Fruit fly (Drosophila melanogaster): ENCODE data around the gene CG10898.

The CG10898 gene

DNA sequence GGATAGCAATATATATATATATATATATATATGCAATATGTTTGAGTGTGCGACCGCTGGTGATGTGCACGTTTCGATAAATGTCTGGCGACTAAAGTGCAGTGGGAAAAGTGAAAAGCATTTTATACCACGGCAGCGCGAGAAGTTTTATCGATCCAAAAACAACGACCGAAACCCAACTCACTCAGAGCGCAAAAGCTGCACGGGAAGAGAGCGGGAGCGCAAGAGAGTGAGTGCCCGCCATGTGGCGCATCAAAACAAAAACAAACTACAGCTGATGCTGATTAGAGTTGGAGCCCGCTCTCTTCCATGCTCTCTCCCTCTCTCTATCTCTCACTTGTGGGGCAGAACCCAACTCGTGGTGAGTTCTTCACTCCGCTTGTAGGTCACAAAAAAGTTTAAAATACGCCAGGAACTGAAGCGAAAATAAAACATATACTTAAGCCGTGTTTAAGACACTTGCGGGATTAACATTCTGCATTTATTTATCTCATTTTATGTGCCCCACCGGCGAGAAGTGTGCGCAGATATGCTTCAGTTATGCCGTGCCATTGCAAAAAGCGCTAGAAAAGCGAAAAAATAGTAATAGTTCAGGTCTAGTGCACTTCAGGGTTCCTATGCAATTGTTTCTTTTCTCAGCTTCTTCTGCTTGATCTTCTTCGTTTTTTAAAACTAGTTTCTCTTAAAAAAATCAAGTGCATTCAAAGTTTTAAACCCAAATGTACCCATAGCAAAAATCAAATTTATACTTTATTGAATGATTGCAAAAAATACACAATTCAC, 47.3 kb downstream of the CG10898 start (continued):
- TF ChIP-seq chinmo (GFP tag; IDR thresholded peaks at IDR 0.05; ENCODE audit: partially characterized antibody): peak; percentile 94; the same call in 3 of the 4 replicates
- peak; percentile 49; the same call in 1 of the 3 replicates for TF ChIP-seq gce (GFP tag; IDR thresholded peaks at IDR 0.05)
- peak; percentile 22 for TF ChIP-seq CG17568 (GFP tag; optimal IDR thresholded peaks at IDR 0.05)
- TF ChIP-seq chm (GFP tag; IDR thresholded peaks at IDR 0.05): peak; percentile 30; the same call in 1 of the 2 replicates
- TF ChIP-seq peb (GFP tag; IDR thresholded peaks at IDR 0.05): peak; percentile 20; the same call in 1 of the 2 replicates
- TF ChIP-seq Trl (optimal IDR thresholded peaks at IDR 0.05): peak; percentile 97 to 99
- TF ChIP-seq Trl (GFP tag; optimal IDR thresholded peaks at IDR 0.05): peak; percentile 7
- no peak for TF ChIP-seq emc (GFP tag; optimal IDR thresholded peaks at IDR 0.05)
- peak; percentile 29 for TF ChIP-seq Blimp-1 (GFP tag; optimal IDR thresholded peaks at IDR 0.05)
- TF ChIP-seq CTCF (GFP tag; optimal IDR thresholded peaks at IDR 0.05): peak; percentile 3
- peak; percentile 32; the same call in 1 of the 2 replicates for TF ChIP-seq stc (GFP tag; IDR thresholded peaks at IDR 0.05)
- no peak for TF ChIP-seq pan (optimal IDR thresholded peaks at IDR 0.05)
- TF ChIP-seq pan (GFP tag; optimal IDR thresholded peaks at IDR 0.05 in 1 of 2, IDR thresholded peaks at IDR 0.05 in 1 of 2): no peak
- peak; percentile 11 for TF ChIP-seq CG2116 (GFP tag; optimal IDR thresholded peaks at IDR 0.05)
- TF ChIP-seq Awh (GFP tag; IDR thresholded peaks at IDR 0.05): 0 out of 2 replicates have a peak, but pooled peaks have one; percentile 26
- peak; percentile 99 for TF ChIP-seq yki (optimal IDR thresholded peaks at IDR 0.05)
- TF ChIP-seq CG6254 (GFP tag; optimal IDR thresholded peaks at IDR 0.05): peak; percentile 40
- 0 out of 3 replicates have a peak, but pooled peaks have one; percentile 26 for TF ChIP-seq CG6791 (GFP tag; IDR thresholded peaks at IDR 0.05; ENCODE audit: partially characterized antibody)
- peak; percentile 5 for TF ChIP-seq trem (tag; optimal IDR thresholded peaks at IDR 0.05)
- TF ChIP-seq BtbVII (GFP tag; optimal IDR thresholded peaks at IDR 0.05): peak; percentile 44
- TF ChIP-seq CG13287 (GFP tag; IDR thresholded peaks at IDR 0.05; ENCODE audit: partially characterized antibody): peak; percentile 76
- peak; percentile 30; the same call in 1 of the 3 replicates for TF ChIP-seq CG7357 (GFP tag; IDR thresholded peaks at IDR 0.05)
- TF ChIP-seq CG7987 (GFP tag; optimal IDR thresholded peaks at IDR 0.05): no peak
- TF ChIP-seq lbe (GFP tag; optimal IDR thresholded peaks at IDR 0.05): peak; percentile 44
- peak; percentile 33; the same call in 1 of the 3 replicates for TF ChIP-seq Aef1 (GFP tag; IDR thresholded peaks at IDR 0.05)
- no peak for TF ChIP-seq btn (GFP tag; optimal IDR thresholded peaks at IDR 0.05)
- TF ChIP-seq Pdp1 (GFP tag; optimal IDR thresholded peaks at IDR 0.05): no peak
- peak in 1 of 2 experiments; percentile 4 for TF ChIP-seq Eip74EF (GFP tag; optimal IDR thresholded peaks at IDR 0.05)
- TF ChIP-seq sob (GFP tag; IDR thresholded peaks at IDR 0.05): 0 out of 2 replicates have a peak, but pooled peaks have one; percentile 20

DNA sequence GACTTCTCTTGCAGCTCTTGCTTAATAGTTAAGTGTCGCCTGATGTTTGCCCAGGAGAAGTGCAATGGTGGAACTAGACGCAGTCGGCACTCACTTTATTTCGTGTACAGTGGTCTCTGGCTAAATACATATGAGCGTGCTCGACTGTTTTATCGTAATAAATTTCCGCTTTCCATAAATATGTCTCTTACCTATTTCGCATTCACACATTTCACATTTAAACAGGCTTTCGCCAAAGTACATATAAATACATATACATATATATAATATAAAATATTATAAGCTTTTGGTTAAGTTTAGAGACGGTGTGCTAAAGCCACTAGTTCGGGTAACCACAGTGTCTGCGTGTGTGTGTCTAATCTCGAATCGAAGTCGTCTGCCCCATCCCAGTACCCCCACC, 49.1 kb downstream of the CG10898 start:
- TF ChIP-seq CG6854 (GFP tag; optimal IDR thresholded peaks at IDR 0.05): no peak
- TF ChIP-seq CG2712 (tag; optimal IDR thresholded peaks at IDR 0.05): peak; percentile 26
- no peak for TF ChIP-seq CG18619 (GFP tag; optimal IDR thresholded peaks at IDR 0.05)
- peak; percentile 13 for TF ChIP-seq CG18262 (tag; optimal IDR thresholded peaks at IDR 0.05)
- no peak for TF ChIP-seq h (optimal IDR thresholded peaks at IDR 0.05)
- TF ChIP-seq gem (tag; optimal IDR thresholded peaks at IDR 0.05): peak; percentile 24
- peak in 1 of 2 experiments; percentile 8 for TF ChIP-seq Trl (optimal IDR thresholded peaks at IDR 0.05)
- no peak for TF ChIP-seq Trl (GFP tag; optimal IDR thresholded peaks at IDR 0.05)
- TF ChIP-seq Usf (GFP tag; optimal IDR thresholded peaks at IDR 0.05): no peak
- TF ChIP-seq bsh (GFP tag; optimal IDR thresholded peaks at IDR 0.05): peak in 1 of 2 experiments; percentile 20
- peak; percentile 11 for TF ChIP-seq Ssrp (tag; optimal IDR thresholded peaks at IDR 0.05)
- no peak for TF ChIP-seq CG14014 (GFP tag; IDR thresholded peaks at IDR 0.05)
- peak; percentile 73 for TF ChIP-seq grau (tag; optimal IDR thresholded peaks at IDR 0.05)
- TF ChIP-seq Myb (GFP tag; optimal IDR thresholded peaks at IDR 0.05): no peak

Data from whole organism, embryonic.